Fruit fly (Drosophila melanogaster) whole organism, pupa: ENCODE results near the gene CG10621.

ENCODE experiments used
- CG34367 ChIP-seq: fragments of 200-800 bp; sonication (Bioruptor generic); optimal IDR thresholded peaks from 2 replicates; lab custom pipeline; 2018; ENCODE audit warnings: missing biosample characterization, mild to moderate bottlenecking, missing genetic modification characterization
- CG9948 ChIP-seq: fragments of 200-800 bp; sonication (Bioruptor generic); optimal IDR thresholded peaks from 2 replicates; lab custom pipeline; 2018; ENCODE audit warnings: missing biosample characterization, mild to moderate bottlenecking, missing genetic modification characterization, moderate library complexity
- D1 ChIP-seq: fragments of 200-800 bp; sonication (Bioruptor generic); optimal IDR thresholded peaks from 2 replicates; lab custom pipeline; 2018; ENCODE audit warnings: missing biosample characterization, mild to moderate bottlenecking, missing genetic modification characterization, moderate library complexity
- Snoo ChIP-seq: fragments of 200-800 bp; sonication (Bioruptor generic); optimal IDR thresholded peaks from 3 replicates; lab custom pipeline; 2017; ENCODE audit warnings: missing biosample characterization, mild to moderate bottlenecking, missing genetic modification characterization, inconsistent platforms

dm6 chr2L:18906615-18907014 lies 47.6 kb downstream of the CG10621 start:
- no peak for TF ChIP-seq CG9948 (tag; lab: Kevin White, UChicago)
- no peak for TF ChIP-seq D1
- TF ChIP-seq CG34367 (tag; lab: Kevin White, UChicago), result no peak
- no peak for TF ChIP-seq Snoo
